Fruit fly (Drosophila melanogaster) whole organism, embryonic: ENCODE measurements around the gene peb.

Experiments used
- CG16863 ChIP-seq: fragments of 200-800 bp; sonication (Bioruptor generic); optimal IDR thresholded peaks from 3 replicates; lab custom pipeline; 2016; ENCODE audit warnings: missing biosample characterization, missing genetic modification characterization
- CG34224 ChIP-seq: fragments of 200-800 bp; sonication (Bioruptor generic); IDR thresholded peaks from 3 replicates; pipeline ENCODE4 v1.3.6; 2022; ENCODE audit warnings: missing biosample characterization, missing genetic modification characterization; ENCODE audit not compliant: partially characterized antibody
- CG4424 ChIP-seq: fragments of 200-800 bp; sonication (Bioruptor generic); optimal IDR thresholded peaks from 3 replicates; lab custom pipeline; 2016; ENCODE audit warnings: missing biosample characterization, missing genetic modification characterization
- CG8359 ChIP-seq: fragments of 200-800 bp; sonication (Bioruptor generic); optimal IDR thresholded peaks from 2 replicates; lab custom pipeline; 2017; ENCODE audit warnings: missing biosample characterization, mild to moderate bottlenecking, missing genetic modification characterization, borderline replicate concordance
- Oli ChIP-seq: fragments of 200-800 bp; sonication (Bioruptor generic); optimal IDR thresholded peaks from 2 replicates; lab custom pipeline; 2018; ENCODE audit warnings: missing biosample characterization, mild to moderate bottlenecking, missing genetic modification characterization, moderate library complexity
- Optix ChIP-seq: fragments of 200-800 bp; sonication (Bioruptor generic); IDR thresholded peaks from 3 replicates; pipeline ENCODE4 v1.3.6; 2022; ENCODE audit warnings: missing biosample characterization, missing genetic modification characterization
- her ChIP-seq: fragments of 200-800 bp; sonication (Bioruptor generic); optimal IDR thresholded peaks from 2 replicates; lab custom pipeline; 2016; ENCODE audit warnings: missing biosample characterization, missing genetic modification characterization
- shn ChIP-seq: fragments of 200-800 bp; sonication (Bioruptor generic); optimal IDR thresholded peaks from 3 replicates; lab custom pipeline; 2016; ENCODE audit warnings: missing biosample characterization, missing genetic modification characterization

dm6 chrX:4660642-4661252 is 43.4 kb downstream of the peb start:
- TF ChIP-seq CG4424 (GFP tag; lab: Kevin White, UChicago) (no peak), CG8359 (GFP tag; lab: Kevin White, UChicago) (no peak), her (no peak), shn (no peak), CG16863 (GFP tag; lab: Kevin White, UChicago) (no peak), Optix (GFP tag; lab: Robert Waterston, UW) (no peak), CG34224 (no peak), Oli (no peak)
